Worm (Caenorhabditis elegans) whole organism, L4 larva: ENCODE measurements around the gene sek-1.

Experiments
- D1046.2 ChIP-seq: fragments of 200-800 bp; sonication (Bioruptor generic); IDR thresholded peaks from 2 replicates; pipeline ENCODE4 v1.3.6; 2022; ENCODE audit warnings: missing genetic modification characterization, missing compliant biosample characterization
- T20F7.1 ChIP-seq: fragments of 200-800 bp; sonication (Bioruptor generic); optimal IDR thresholded peaks from 2 replicates; lab custom pipeline; 2018; ENCODE audit warnings: mild to moderate bottlenecking, missing genetic modification characterization, missing compliant biosample characterization
- T26A8.4 ChIP-seq: fragments of 200-800 bp; sonication (Bioruptor generic); IDR thresholded peaks from 2 replicates; pipeline ENCODE4 v1.3.6; 2022; ENCODE audit warnings: missing genetic modification characterization, missing compliant biosample characterization
- Y48G9A.11 ChIP-seq: fragments of 200-800 bp; sonication (Bioruptor generic); IDR thresholded peaks from 2 replicates; pipeline ENCODE4 v1.3.6; 2022; ENCODE audit warnings: missing genetic modification reagents, missing genetic modification characterization, missing compliant biosample characterization
- Y5F2A.4 ChIP-seq: fragments of 200-800 bp; sonication (Bioruptor generic); optimal IDR thresholded peaks from 2 replicates; lab custom pipeline; 2018; ENCODE audit warnings: mild to moderate bottlenecking, missing genetic modification characterization, missing compliant biosample characterization
- ZK337.2 ChIP-seq: fragments of 200-800 bp; sonication (Bioruptor generic); IDR thresholded peaks from 2 replicates; pipeline ENCODE4 v1.3.6; 2022; ENCODE audit warnings: missing genetic modification reagents, missing genetic modification characterization, missing compliant biosample characterization
- ZK546.5 ChIP-seq, 2 experiments: sonication (generic microtip); optimal IDR thresholded peaks; 2 replicates each; lab custom pipeline; 2017; ENCODE audit warnings: missing biosample characterization in 2 of 2, missing genetic modification characterization in 2 of 2
- aha-1 ChIP-seq: fragments of 150-350 bp; peaks from one replicate; lab custom pipeline; 2014; ENCODE audit warnings: missing biosample characterization, missing genetic modification characterization
- arid-1 ChIP-seq: fragments of 200-800 bp; sonication (Bioruptor generic); conservative IDR thresholded peaks from 2 replicates; pipeline ENCODE4 v1.3.6; 2022; ENCODE audit warnings: missing genetic modification reagents, missing genetic modification characterization, missing compliant biosample characterization
- ceh-20 ChIP-seq: fragments of 200-800 bp; sonication (Bioruptor generic); IDR thresholded peaks from 2 replicates; pipeline ENCODE4 v1.3.6; 2022; ENCODE audit warnings: missing genetic modification reagents, missing genetic modification characterization, missing compliant biosample characterization
- ceh-28 ChIP-seq: fragments of 150-350 bp; optimal IDR thresholded peaks from 2 replicates; lab custom pipeline; 2014; ENCODE audit warnings: missing biosample characterization, missing genetic modification reagents, missing genetic modification characterization
- ceh-32 ChIP-seq: sonication (generic microtip); optimal IDR thresholded peaks from 2 replicates; lab custom pipeline; 2016; ENCODE audit warnings: mild to moderate bottlenecking, missing genetic modification characterization, missing compliant biosample characterization; ENCODE audit not compliant: poor library complexity
- ces-1 ChIP-seq: fragments of 150-350 bp; sonication (generic microtip); optimal IDR thresholded peaks from 4 replicates; lab custom pipeline; 2014; ENCODE audit warnings: missing biosample characterization, missing genetic modification reagents, missing genetic modification characterization
- ctbp-1 ChIP-seq: fragments of 200-800 bp; sonication (Bioruptor generic); IDR thresholded peaks from 2 replicates; pipeline ENCODE4 v1.3.6; 2022; ENCODE audit warnings: missing genetic modification reagents, missing genetic modification characterization, missing compliant biosample characterization
- daf-12 ChIP-seq: fragments of 150-350 bp; optimal IDR thresholded peaks from 2 replicates; lab custom pipeline; 2014; ENCODE audit warnings: missing biosample characterization, missing genetic modification reagents, missing genetic modification characterization
- daf-16 ChIP-seq, 3 experiments: sonication (generic microtip); optimal IDR thresholded peaks; 2 replicates each; lab custom pipeline; 2016 to 2017; ENCODE audit warnings: missing genetic modification characterization in 3 of 3, missing genetic modification reagents in 3 of 3, mild to moderate bottlenecking in 2 of 3, missing compliant biosample characterization in 2 of 3, missing biosample characterization in 1 of 3, moderate library complexity in 1 of 3
- dmd-8 ChIP-seq: fragments of 200-800 bp; sonication (Bioruptor generic); IDR thresholded peaks from 2 replicates; pipeline ENCODE4 v1.3.6; 2022; ENCODE audit warnings: missing genetic modification characterization, missing compliant biosample characterization
- dpl-1 ChIP-seq: fragments of 150-350 bp; optimal IDR thresholded peaks from 2 replicates; lab custom pipeline; 2014; ENCODE audit warnings: missing biosample characterization, missing genetic modification reagents, missing genetic modification characterization
- duxl-1 ChIP-seq: sonication (generic microtip); optimal IDR thresholded peaks from 2 replicates; lab custom pipeline; 2016; ENCODE audit warnings: mild to moderate bottlenecking, missing genetic modification characterization, moderate library complexity, missing compliant biosample characterization; ENCODE audit not compliant: poor library complexity
- dve-1 ChIP-seq: sonication (generic microtip); optimal IDR thresholded peaks from 2 replicates; lab custom pipeline; 2017; ENCODE audit warnings: antibody characterized with exemption, mild to moderate bottlenecking, missing genetic modification characterization, missing compliant biosample characterization; ENCODE audit not compliant: insufficient read depth
- egl-43 ChIP-seq: fragments of 200-800 bp; sonication (Bioruptor generic); IDR thresholded peaks from 2 replicates; pipeline ENCODE4 v1.3.6; 2022; ENCODE audit warnings: missing genetic modification reagents, missing genetic modification characterization, missing compliant biosample characterization
- fkh-10 ChIP-seq: fragments of 150-350 bp; optimal IDR thresholded peaks from 2 replicates; lab custom pipeline; 2014; ENCODE audit warnings: missing biosample characterization, missing genetic modification reagents, missing genetic modification characterization
- gei-8 ChIP-seq: fragments of 200-800 bp; sonication (Bioruptor generic); optimal IDR thresholded peaks from 2 replicates; lab custom pipeline; 2018; ENCODE audit warnings: mild to moderate bottlenecking, missing genetic modification characterization, missing compliant biosample characterization
- hif-1 ChIP-seq, 2 experiments: sonication (generic microtip); optimal IDR thresholded peaks; 2 replicates each; lab custom pipeline; 2016 to 2017; ENCODE audit warnings: missing compliant biosample characterization in 2 of 2, missing genetic modification characterization in 2 of 2, missing genetic modification reagents in 2 of 2, missing genotype in 2 of 2, mild to moderate bottlenecking in 1 of 2
- hmg-1.1 ChIP-seq: fragments of 200-800 bp; sonication (Bioruptor generic); IDR thresholded peaks from 2 replicates; pipeline ENCODE4 v1.3.6; 2022; ENCODE audit warnings: missing genetic modification reagents, missing genetic modification characterization, missing compliant biosample characterization
- lim-7 ChIP-seq: fragments of 200-800 bp; sonication (Bioruptor generic); IDR thresholded peaks from 2 replicates; pipeline ENCODE4 v1.3.6; 2022; ENCODE audit warnings: missing genetic modification characterization, missing compliant biosample characterization
- lin-13 ChIP-seq: fragments of 150-350 bp; optimal IDR thresholded peaks from 2 replicates; lab custom pipeline; 2014; ENCODE audit warnings: missing biosample characterization, missing genetic modification reagents, missing genetic modification characterization
- lsy-2 ChIP-seq, 2 experiments: fragments of 150-350 bp in 1 of 2; sonication (generic microtip) in 1 of 2; optimal IDR thresholded peaks; 2 replicates each; lab custom pipeline; 2014 to 2017; ENCODE audit warnings: missing biosample characterization in 2 of 2, missing genetic modification characterization in 2 of 2
- madf-9 ChIP-seq: fragments of 200-800 bp; sonication (Bioruptor generic); conservative IDR thresholded peaks from 2 replicates; pipeline ENCODE4 v1.3.6; 2022; ENCODE audit warnings: missing genetic modification reagents, missing genetic modification characterization, missing compliant biosample characterization
- mdl-1 ChIP-seq, 2 experiments: fragments of 150-350 bp in 1 of 2; sonication (generic microtip) in 1 of 2; optimal IDR thresholded peaks; 2 replicates each; lab custom pipeline; 2014 to 2017; ENCODE audit warnings: missing biosample characterization in 2 of 2, missing genetic modification characterization in 2 of 2
- mdt-29 ChIP-seq: fragments of 200-800 bp; sonication (Bioruptor generic); IDR thresholded peaks from 2 replicates; pipeline ENCODE4 v1.3.6; 2022; ENCODE audit warnings: missing genetic modification reagents, missing genetic modification characterization, missing compliant biosample characterization
- mxl-2 ChIP-seq: fragments of 200-800 bp; sonication (Bioruptor generic); conservative IDR thresholded peaks from 2 replicates; pipeline ENCODE4 v1.3.6; 2022; ENCODE audit warnings: missing genetic modification reagents, missing genetic modification characterization, missing compliant biosample characterization
- nhr-11 ChIP-seq: fragments of 150-350 bp; optimal IDR thresholded peaks from 2 replicates; lab custom pipeline; 2014; ENCODE audit warnings: missing biosample characterization, missing genetic modification characterization
- nhr-111 ChIP-seq: fragments of 200-800 bp; sonication (Bioruptor generic); optimal IDR thresholded peaks from 2 replicates; lab custom pipeline; 2018; ENCODE audit warnings: mild to moderate bottlenecking, missing genetic modification characterization, missing compliant biosample characterization
- nhr-237 ChIP-seq: sonication (generic microtip); optimal IDR thresholded peaks from 2 replicates; lab custom pipeline; 2017; ENCODE audit warnings: missing biosample characterization, missing genetic modification characterization
- nhr-41 ChIP-seq: fragments of 200-800 bp; sonication (Bioruptor generic); IDR thresholded peaks from 2 replicates; pipeline ENCODE4 v1.3.6; 2022; ENCODE audit warnings: missing genetic modification reagents, missing genetic modification characterization, missing compliant biosample characterization
- nhr-42 ChIP-seq: fragments of 200-800 bp; sonication (Bioruptor generic); IDR thresholded peaks from 2 replicates; pipeline ENCODE4 v1.3.6; 2022; ENCODE audit warnings: missing genetic modification characterization, missing compliant biosample characterization
- nhr-48 ChIP-seq: sonication (generic microtip); optimal IDR thresholded peaks from 2 replicates; lab custom pipeline; 2016; ENCODE audit warnings: mild to moderate bottlenecking, missing genetic modification characterization, missing compliant biosample characterization
- nhr-76 ChIP-seq: fragments of 150-350 bp; optimal IDR thresholded peaks from 2 replicates; lab custom pipeline; 2014; ENCODE audit warnings: missing biosample characterization, missing genetic modification characterization
- pha-4 ChIP-seq, 2 experiments: fragments of 150-350 bp in 1 of 2; fragments of 200-800 bp in 1 of 2; sonication (Bioruptor generic) in 1 of 2; IDR thresholded peaks in 1 of 2; optimal IDR thresholded peaks in 1 of 2; 2 replicates each; pipeline versions ENCODE4 v1.3.6 to Lab custom; 2014 to 2022; ENCODE audit warnings: missing genetic modification characterization in 2 of 2, missing genetic modification reagents in 2 of 2, missing biosample characterization in 1 of 2, missing compliant biosample characterization in 1 of 2
- php-3 ChIP-seq: fragments of 200-800 bp; sonication (Bioruptor generic); IDR thresholded peaks from 2 replicates; pipeline ENCODE4 v1.3.6; 2022; ENCODE audit warnings: missing genetic modification reagents, missing genetic modification characterization, missing compliant biosample characterization
- pqm-1 ChIP-seq: sonication (generic microtip); optimal IDR thresholded peaks from 2 replicates; lab custom pipeline; 2017; ENCODE audit warnings: missing biosample characterization, missing genetic modification characterization
- rbr-2 ChIP-seq: sonication (generic microtip); optimal IDR thresholded peaks from 2 replicates; lab custom pipeline; 2016; ENCODE audit warnings: missing genotype, missing genetic modification characterization, missing compliant biosample characterization
- sdz-12 ChIP-seq: fragments of 200-800 bp; sonication (Bioruptor generic); optimal IDR thresholded peaks from 2 replicates; lab custom pipeline; 2018; ENCODE audit warnings: mild to moderate bottlenecking, missing genetic modification characterization, missing compliant biosample characterization
- unc-62 ChIP-seq, 3 experiments: fragments of 150-350 bp in 1 of 3; sonication (generic microtip); optimal IDR thresholded peaks in 2 of 3; peaks in 1 of 3; 1 replicate in 1 of 3; 2 replicates in 2 of 3; lab custom pipeline; 2014 to 2017; ENCODE audit warnings: missing biosample characterization in 3 of 3, missing genetic modification characterization in 3 of 3, missing genetic modification reagents in 3 of 3, missing genotype in 1 of 3
- zfp-3 ChIP-seq: fragments of 200-800 bp; sonication (Bioruptor generic); conservative IDR thresholded peaks from 2 replicates; pipeline ENCODE4 v1.3.6; 2022; ENCODE audit warnings: missing genetic modification reagents, missing genetic modification characterization, missing compliant biosample characterization
- zip-2 ChIP-seq: fragments of 150-350 bp; optimal IDR thresholded peaks from 2 replicates; lab custom pipeline; 2014; ENCODE audit warnings: missing biosample characterization, missing genetic modification characterization

The sek-1 gene

ce11 chrX:7823108-7823704 is 6.7 kb downstream of the sek-1 start, which contains the start of gene eef-1A.2 (continued):
- TF ChIP-seq duxl-1 (tag; lab: Kevin White, UChicago) = peak; percentile 73
- peak; percentile 98 for TF ChIP-seq nhr-11 (tag; lab: Kevin White, UChicago)
- TF ChIP-seq rbr-2 (tag; lab: Kevin White, UChicago) = peak; percentile 96
- peak; percentile 35 for TF ChIP-seq sdz-12 (GFP tag; lab: Kevin White, UChicago)
- TF ChIP-seq nhr-41 (GFP tag; lab: Robert Waterston, UW) = peak; percentile 67; the same call in 1 of the 2 replicates
- TF ChIP-seq T20F7.1 = peak; percentile 84
- peak; percentile 11 for TF ChIP-seq Y5F2A.4 (GFP tag; lab: Kevin White, UChicago)
- peak; percentile 84 for TF ChIP-seq ceh-20
- peak; percentile 97 to 99 for TF ChIP-seq mdl-1 (tag; optimal IDR thresholded peaks at IDR 0.05; lab: Kevin White, UChicago)
- TF ChIP-seq nhr-76 = peak; percentile 30
- peak; percentile 91 for TF ChIP-seq pha-4 (GFP tag; IDR thresholded peaks at IDR 0.05; lab: Robert Waterston, UW)
- TF ChIP-seq pha-4 (tag; optimal IDR thresholded peaks at IDR 0.05; lab: Kevin White, UChicago) = peak; percentile 83
- peak; percentile 100 for TF ChIP-seq aha-1
- peak; percentile 88 for TF ChIP-seq ceh-28 (tag; lab: Kevin White, UChicago)
- TF ChIP-seq php-3 (GFP tag; lab: Robert Waterston, UW) = peak; percentile 86
- TF ChIP-seq hif-1 (tag; optimal IDR thresholded peaks at IDR 0.05; lab: Kevin White, UChicago) = peak; percentile 40 to 97
- TF ChIP-seq ZK546.5 (tag; optimal IDR thresholded peaks at IDR 0.05; lab: Kevin White, UChicago) = no peak
- peak; percentile 83; the same call in 1 of the 2 replicates for TF ChIP-seq nhr-42 (GFP tag; lab: Robert Waterston, UW)
- 0 out of 2 replicates have a peak, but pooled peaks have one; percentile 63 for TF ChIP-seq D1046.2
- no peak for TF ChIP-seq dmd-8
- TF ChIP-seq Y48G9A.11 (GFP tag; lab: Robert Waterston, UW) = no peak
- TF ChIP-seq T26A8.4 = peak; percentile 89
- TF ChIP-seq ZK337.2 (GFP tag; lab: Robert Waterston, UW) = no peak
- TF ChIP-seq nhr-111 (GFP tag; lab: Kevin White, UChicago) = no peak
- TF ChIP-seq hmg-1.1 = peak; percentile 96
- peak; percentile 98 for TF ChIP-seq dve-1
- TF ChIP-seq unc-62 (GFP tag; optimal IDR thresholded peaks at IDR 0.05 in 1 of 2; lab: Kevin White, UChicago) = peak in 1 of 2 experiments; percentile 100
- no peak for TF ChIP-seq unc-62 (tag; optimal IDR thresholded peaks at IDR 0.05; lab: Kevin White, UChicago)
- TF ChIP-seq fkh-10 (GFP tag; lab: Kevin White, UChicago) = peak; percentile 99
- 0 out of 2 replicates have a peak, but pooled peaks have one; percentile 44 for TF ChIP-seq mxl-2 (GFP tag; lab: Robert Waterston, UW)
- peak; percentile 65; the same call in 1 of the 2 replicates for TF ChIP-seq lim-7 (GFP tag; lab: Robert Waterston, UW)
- peak; percentile 10 for TF ChIP-seq pqm-1
- TF ChIP-seq egl-43 (GFP tag; lab: Robert Waterston, UW) = peak; percentile 87
- no peak for TF ChIP-seq daf-12 (tag; lab: Kevin White, UChicago)
- peak; percentile 93 for TF ChIP-seq ctbp-1 (GFP tag; lab: Robert Waterston, UW)
- TF ChIP-seq zip-2 (tag; lab: Kevin White, UChicago) = peak; percentile 100
- TF ChIP-seq ces-1 (GFP tag; lab: Kevin White, UChicago) = peak; percentile 48
- TF ChIP-seq gei-8 (GFP tag; lab: Kevin White, UChicago) = peak; percentile 43
- peak; percentile 66 for TF ChIP-seq nhr-237 (tag; lab: Kevin White, UChicago)
- peak; percentile 86 for TF ChIP-seq mdt-29
- TF ChIP-seq zfp-3 = 0 out of 2 replicates have a peak, but pooled peaks have one; percentile 48
- TF ChIP-seq lsy-2 (tag; optimal IDR thresholded peaks at IDR 0.05; lab: Kevin White, UChicago) = peak; percentile 86 to 93
- peak; percentile 62 for TF ChIP-seq arid-1 (GFP tag; lab: Robert Waterston, UW)
- peak; percentile 36 for TF ChIP-seq ceh-32
- peak; percentile 67 for TF ChIP-seq dpl-1 (GFP tag; lab: Kevin White, UChicago)
- TF ChIP-seq madf-9 (GFP tag; lab: Robert Waterston, UW) = peak; percentile 71
- TF ChIP-seq daf-16 (GFP tag; optimal IDR thresholded peaks at IDR 0.05; lab: Kevin White, UChicago) = peak; percentile 42 to 69
- TF ChIP-seq daf-16 (tag; optimal IDR thresholded peaks at IDR 0.05; lab: Kevin White, UChicago) = peak; percentile 97
- TF ChIP-seq nhr-48 (tag; lab: Kevin White, UChicago) = peak; percentile 84
- peak; percentile 89 for TF ChIP-seq lin-13 (GFP tag; lab: Kevin White, UChicago)
